Worm (Caenorhabditis elegans) whole organism, L2 larva: ENCODE data around the gene fipr-9.

ENCODE experiments used
- C34F6.9 ChIP-seq: fragments of 150-350 bp; optimal IDR thresholded peaks from 2 replicates; lab custom pipeline; 2014; ENCODE audit warnings: missing biosample characterization, missing genetic modification characterization
- F13H6.1 ChIP-seq: sonication (generic microtip); optimal IDR thresholded peaks from 2 replicates; lab custom pipeline; 2016; ENCODE audit warnings: missing genetic modification characterization, missing compliant biosample characterization
- R02D3.7 ChIP-seq: fragments of 150-350 bp; optimal IDR thresholded peaks from 2 replicates; lab custom pipeline; 2014; ENCODE audit warnings: missing biosample characterization, missing genetic modification characterization
- Y55F3AM.14 ChIP-seq: fragments of 200-800 bp; sonication (Bioruptor generic); optimal IDR thresholded peaks from 2 replicates; lab custom pipeline; 2018; ENCODE audit warnings: mild to moderate bottlenecking, missing genetic modification characterization, missing compliant biosample characterization
- ZK546.5 ChIP-seq: sonication (generic microtip); optimal IDR thresholded peaks from 2 replicates; lab custom pipeline; 2017; ENCODE audit warnings: missing biosample characterization, missing genetic modification characterization
- alr-1 ChIP-seq: fragments of 150-350 bp; optimal IDR thresholded peaks from 2 replicates; lab custom pipeline; 2014; ENCODE audit warnings: missing biosample characterization, missing genetic modification characterization
- ama-1 ChIP-seq: fragments of 150-350 bp; optimal IDR thresholded peaks from 2 replicates; lab custom pipeline; 2018; ENCODE audit warnings: inconsistent platforms
- blmp-1 ChIP-seq: sonication (generic microtip); optimal IDR thresholded peaks from 2 replicates; lab custom pipeline; 2017; ENCODE audit warnings: missing genetic modification characterization, mild to moderate bottlenecking, missing compliant biosample characterization, antibody characterized with exemption, moderate library complexity; ENCODE audit not compliant: insufficient read depth
- ceh-16 ChIP-seq: fragments of 150-350 bp; optimal IDR thresholded peaks from 2 replicates; lab custom pipeline; 2014; ENCODE audit warnings: missing biosample characterization, missing genetic modification characterization
- ceh-82 ChIP-seq: fragments of 150-350 bp; optimal IDR thresholded peaks from 2 replicates; lab custom pipeline; 2014; ENCODE audit warnings: missing biosample characterization, missing genetic modification characterization
- crh-2 ChIP-seq: sonication (generic microtip); optimal IDR thresholded peaks from 2 replicates; lab custom pipeline; 2017; ENCODE audit warnings: missing biosample characterization, missing genetic modification characterization
- dmd-4 ChIP-seq: sonication (generic microtip); optimal IDR thresholded peaks from 2 replicates; lab custom pipeline; 2017; ENCODE audit warnings: missing biosample characterization, missing genetic modification characterization
- egl-27 ChIP-seq: sonication (generic microtip); optimal IDR thresholded peaks from 3 replicates; lab custom pipeline; 2017; ENCODE audit warnings: missing biosample characterization, missing genetic modification reagents, missing genetic modification characterization
- elt-1 ChIP-seq: fragments of 150-350 bp; optimal IDR thresholded peaks from 2 replicates; lab custom pipeline; 2014; ENCODE audit warnings: missing biosample characterization, missing genetic modification characterization
- elt-3 ChIP-seq: sonication (generic microtip); optimal IDR thresholded peaks from 2 replicates; lab custom pipeline; 2017; ENCODE audit warnings: missing biosample characterization, missing genetic modification characterization
- fos-1 ChIP-seq: fragments of 150-350 bp; optimal IDR thresholded peaks from 2 replicates; lab custom pipeline; 2014; ENCODE audit warnings: missing biosample characterization, missing genetic modification characterization
- gmeb-1 ChIP-seq: fragments of 150-350 bp; optimal IDR thresholded peaks from 2 replicates; lab custom pipeline; 2014; ENCODE audit warnings: missing biosample characterization, missing genetic modification characterization
- lin-11 ChIP-seq: fragments of 150-350 bp; sonication (generic microtip); optimal IDR thresholded peaks from 2 replicates; lab custom pipeline; 2014; ENCODE audit warnings: missing biosample characterization, missing genetic modification characterization, inconsistent platforms, mixed read lengths
- lin-13 ChIP-seq: fragments of 150-350 bp; optimal IDR thresholded peaks from 2 replicates; lab custom pipeline; 2014; ENCODE audit warnings: missing biosample characterization, missing genetic modification reagents, missing genetic modification characterization
- lin-39 ChIP-seq: fragments of 150-350 bp; optimal IDR thresholded peaks from 2 replicates; lab custom pipeline; 2014; ENCODE audit warnings: missing biosample characterization, missing genetic modification reagents, missing genetic modification characterization
- lsy-2 ChIP-seq, 2 experiments: fragments of 150-350 bp in 1 of 2; sonication (generic microtip) in 1 of 2; optimal IDR thresholded peaks; 2 replicates each; lab custom pipeline; 2014 to 2017; ENCODE audit warnings: missing biosample characterization in 2 of 2, missing genetic modification characterization in 2 of 2
- mab-5 ChIP-seq: fragments of 150-350 bp; optimal IDR thresholded peaks from 2 replicates; lab custom pipeline; 2014; ENCODE audit warnings: missing biosample characterization, missing genetic modification characterization
- mdl-1 ChIP-seq, 2 experiments: fragments of 150-350 bp in 1 of 2; sonication (generic microtip) in 1 of 2; optimal IDR thresholded peaks; 2 replicates each; lab custom pipeline; 2017; ENCODE audit warnings: missing biosample characterization in 2 of 2, missing genetic modification characterization in 2 of 2
- nhr-10 ChIP-seq: sonication (generic microtip); optimal IDR thresholded peaks from 2 replicates; lab custom pipeline; 2017; ENCODE audit warnings: missing biosample characterization, missing genetic modification characterization
- nhr-11 ChIP-seq: fragments of 150-350 bp; optimal IDR thresholded peaks from 2 replicates; lab custom pipeline; 2014; ENCODE audit warnings: missing biosample characterization, missing genetic modification characterization
- nhr-12 ChIP-seq: fragments of 150-350 bp; optimal IDR thresholded peaks from 2 replicates; lab custom pipeline; 2014; ENCODE audit warnings: missing biosample characterization, missing genetic modification characterization
- nhr-129 ChIP-seq: fragments of 150-350 bp; optimal IDR thresholded peaks from 2 replicates; lab custom pipeline; 2014; ENCODE audit warnings: missing biosample characterization, missing genetic modification characterization
- nhr-237 ChIP-seq: fragments of 150-350 bp; optimal IDR thresholded peaks from 2 replicates; lab custom pipeline; 2014; ENCODE audit warnings: missing biosample characterization, missing genetic modification characterization
- nhr-25 ChIP-seq: fragments of 150-350 bp; sonication (generic microtip); optimal IDR thresholded peaks from 3 replicates; lab custom pipeline; 2014; ENCODE audit warnings: missing biosample characterization, missing genetic modification characterization
- nhr-6 ChIP-seq: fragments of 150-350 bp; optimal IDR thresholded peaks from 2 replicates; lab custom pipeline; 2014; ENCODE audit warnings: missing biosample characterization, missing genetic modification characterization
- nhr-77 ChIP-seq: fragments of 150-350 bp; optimal IDR thresholded peaks from 2 replicates; lab custom pipeline; 2014; ENCODE audit warnings: missing biosample characterization, missing genetic modification characterization
- sem-4 ChIP-seq: fragments of 150-350 bp; optimal IDR thresholded peaks from 2 replicates; lab custom pipeline; 2014; ENCODE audit warnings: missing biosample characterization, missing genetic modification reagents, missing genetic modification characterization
- sma-3 ChIP-seq: sonication (generic microtip); optimal IDR thresholded peaks from 2 replicates; lab custom pipeline; 2016; ENCODE audit warnings: missing genetic modification reagents, missing genetic modification characterization, missing compliant biosample characterization
- sma-9 ChIP-seq, 2 experiments: fragments of 150-350 bp in 1 of 2; sonication (generic microtip) in 1 of 2; optimal IDR thresholded peaks; 2 replicates each; lab custom pipeline; 2014 to 2016; ENCODE audit warnings: missing genetic modification characterization in 2 of 2, mild to moderate bottlenecking in 1 of 2, missing biosample characterization in 1 of 2, missing compliant biosample characterization in 1 of 2, missing genetic modification reagents in 1 of 2, moderate library complexity in 1 of 2
- snpc-4 ChIP-seq: fragments of 150-350 bp; optimal IDR thresholded peaks from 2 replicates; lab custom pipeline; 2014; ENCODE audit warnings: missing biosample characterization, missing genetic modification characterization
- unc-39 ChIP-seq: fragments of 150-350 bp; optimal IDR thresholded peaks from 2 replicates; lab custom pipeline; 2014; ENCODE audit warnings: missing biosample characterization, missing genetic modification characterization
- unc-55 ChIP-seq: fragments of 150-350 bp; sonication (generic microtip); optimal IDR thresholded peaks from 3 replicates; lab custom pipeline; 2014; ENCODE audit warnings: missing biosample characterization, missing genetic modification reagents, missing genetic modification characterization
- unc-62 ChIP-seq: fragments of 150-350 bp; optimal IDR thresholded peaks from 2 replicates; lab custom pipeline; 2014; ENCODE audit warnings: missing biosample characterization, missing genetic modification reagents, missing genetic modification characterization
- zag-1 ChIP-seq: fragments of 150-350 bp; optimal IDR thresholded peaks from 2 replicates; lab custom pipeline; 2014; ENCODE audit warnings: missing biosample characterization, missing genetic modification characterization
- ztf-1 ChIP-seq: fragments of 200-800 bp; sonication (Bioruptor generic); conservative IDR thresholded peaks from 2 replicates; pipeline ENCODE4 v1.3.6; 2022; ENCODE audit warnings: missing genetic modification characterization, missing compliant biosample characterization
- ztf-11 ChIP-seq: sonication (generic microtip); optimal IDR thresholded peaks from 2 replicates; lab custom pipeline; 2017; ENCODE audit warnings: missing biosample characterization, missing genetic modification characterization
- ztf-4 ChIP-seq: fragments of 150-350 bp; optimal IDR thresholded peaks from 2 replicates; lab custom pipeline; 2014; ENCODE audit warnings: missing biosample characterization, missing genetic modification characterization

The fipr-9 gene

DNA sequence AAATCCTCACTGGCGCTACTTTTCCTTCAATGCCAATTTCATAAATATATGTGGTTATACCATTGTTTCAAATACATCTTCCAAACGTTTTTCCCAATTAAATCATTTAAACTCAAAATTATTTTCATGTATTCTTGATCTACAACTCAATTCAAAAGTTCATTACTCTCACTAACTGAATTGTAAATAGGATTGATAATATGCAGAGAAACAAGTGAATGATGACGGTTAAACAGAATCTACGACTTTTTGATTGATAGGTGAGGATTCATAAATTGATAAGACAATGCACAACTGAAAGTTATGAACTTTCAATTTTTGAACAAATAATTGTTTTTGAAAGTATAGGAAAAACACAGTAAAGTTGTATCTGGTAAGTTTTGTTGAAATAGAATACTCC is 30.2 kb upstream of the fipr-9 start:
- no peak for TF ChIP-seq R02D3.7 (tag; lab: Kevin White, UChicago)
- TF ChIP-seq fos-1 (tag; lab: Kevin White, UChicago): peak; percentile 35

DNA sequence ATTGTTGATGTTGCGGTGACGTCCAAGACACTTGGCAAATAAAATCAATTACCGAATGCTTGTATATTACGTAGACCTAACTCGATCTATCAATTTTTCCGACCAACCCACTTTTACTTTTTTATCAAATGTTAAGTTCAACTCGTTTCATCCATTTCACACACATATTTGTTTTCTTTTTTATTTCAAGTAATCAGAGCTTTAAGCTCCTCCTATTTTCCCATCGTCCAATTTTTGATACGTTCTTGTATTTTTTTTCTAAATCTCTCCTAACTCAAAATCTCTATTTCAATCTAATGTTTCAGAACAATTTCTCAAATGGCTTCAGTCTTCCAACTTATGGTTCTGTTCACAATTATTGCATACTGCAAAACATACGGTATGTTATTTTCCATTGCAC is 23.1 kb upstream of the fipr-9 start, which contains the start of gene ZK856.6:
TSS of gene ZK856.6 (plus strand) at position 301 of the 400 bp plus-strand sequence.
- TF ChIP-seq ceh-82 (tag; lab: Kevin White, UChicago) (no peak), R02D3.7 (tag; lab: Kevin White, UChicago) (no peak), fos-1 (tag; lab: Kevin White, UChicago) (no peak), blmp-1 (no peak), F13H6.1 (tag; lab: Kevin White, UChicago) (no peak), ZK546.5 (tag; lab: Kevin White, UChicago) (no peak), elt-3 (tag; lab: Kevin White, UChicago) (no peak), mab-5 (no peak), unc-55 (no peak), ztf-11 (tag; lab: Kevin White, UChicago) (no peak), nhr-237 (tag; lab: Kevin White, UChicago) (no peak), C34F6.9 (tag; lab: Kevin White, UChicago) (no peak), unc-62 (GFP tag; lab: Kevin White, UChicago) (no peak), egl-27 (no peak), nhr-12 (tag; lab: Kevin White, UChicago) (no peak), Y55F3AM.14 (GFP tag; lab: Kevin White, UChicago) (no peak), sem-4 (tag; lab: Kevin White, UChicago) (no peak)

- no peak for TF ChIP-seq R02D3.7 (tag; lab: Kevin White, UChicago)
- no peak for TF ChIP-seq egl-27
- TF ChIP-seq lsy-2 (tag; optimal IDR thresholded peaks at IDR 0.05; lab: Kevin White, UChicago): peak in 1 of 2 experiments; percentile 11
- TF ChIP-seq ceh-82 (tag; lab: Kevin White, UChicago): no peak
- TF ChIP-seq crh-2 (tag; lab: Kevin White, UChicago): peak; percentile 37
- no peak for TF ChIP-seq unc-39 (tag; lab: Kevin White, UChicago)
- no peak for TF ChIP-seq nhr-6
- no peak for TF ChIP-seq dmd-4 (tag; lab: Kevin White, UChicago)
- TF ChIP-seq ztf-1 (GFP tag; lab: Robert Waterston, UW): no peak
- TF ChIP-seq nhr-25 (tag; lab: Kevin White, UChicago): peak; percentile 25
- TF ChIP-seq lin-13 (GFP tag; lab: Kevin White, UChicago): no peak
- TF ChIP-seq sma-3 (GFP tag; lab: Kevin White, UChicago): no peak
- no peak for TF ChIP-seq elt-1 (tag; lab: Kevin White, UChicago)
- TF ChIP-seq nhr-11: no peak
- TF ChIP-seq alr-1: no peak
- no peak for TF ChIP-seq lin-39 (tag; lab: Kevin White, UChicago)
- TF ChIP-seq mdl-1 (tag; optimal IDR thresholded peaks at IDR 0.05; lab: Kevin White, UChicago): no peak
- TF ChIP-seq, all 48 proteins: peak for 3
Observed at ce11 chrV:10201913-10202312, 19.5 kb upstream of the fipr-9 start, which contains the start of gene ZK856.7. ZK856.7 (plus strand) TSS chrV:10202098.

DNA sequence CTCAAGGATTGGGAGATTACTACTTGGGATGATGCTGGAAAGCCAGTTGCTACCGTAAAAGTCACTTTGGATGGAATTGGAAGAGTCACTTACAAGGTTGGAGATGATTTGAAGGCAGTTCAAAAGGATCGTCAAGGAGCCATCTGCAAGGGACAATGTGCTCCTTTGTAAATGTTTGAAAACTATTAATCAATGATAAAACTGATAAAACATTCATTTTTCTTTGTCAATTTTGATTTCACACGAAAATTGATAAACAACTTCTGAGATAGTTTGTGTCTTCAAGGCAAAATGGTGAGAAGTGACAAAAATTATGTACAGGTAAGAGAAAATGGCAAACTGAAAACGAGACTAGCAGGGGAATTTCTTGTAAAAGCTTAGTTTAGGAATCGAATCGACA is 19.1 kb upstream of the fipr-9 start:
- no peak for TF ChIP-seq nhr-11
- no peak for TF ChIP-seq ztf-4 (tag; lab: Kevin White, UChicago)

DNA sequence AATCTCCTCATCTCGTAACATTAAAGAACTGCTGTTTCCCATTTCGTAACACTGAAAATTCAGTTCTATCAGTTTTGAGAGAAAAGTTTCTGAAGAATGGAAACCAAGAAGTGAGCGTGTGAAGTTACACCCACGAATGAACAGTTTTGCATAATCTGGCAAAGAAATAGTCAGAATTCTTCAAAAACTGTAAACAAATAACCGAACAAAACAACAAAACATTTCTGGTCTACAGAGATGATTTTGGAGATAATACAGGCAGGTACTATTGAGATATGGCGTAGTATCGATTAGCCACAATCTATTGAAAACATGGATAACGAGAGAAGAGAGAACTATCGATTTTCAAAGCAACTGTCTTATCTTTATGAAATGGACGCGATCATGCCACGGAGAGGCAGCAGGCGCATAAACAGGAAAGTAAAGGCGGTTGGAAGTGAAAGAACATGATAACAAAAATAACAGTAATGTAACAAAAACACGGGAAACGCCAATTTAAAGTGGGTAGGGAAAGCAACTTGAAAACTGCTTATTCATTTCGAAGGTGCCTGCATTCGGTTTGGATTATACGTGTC is 17.9 kb upstream of the fipr-9 start, which contains the start of gene chpf-1:
TSS of gene chpf-1 (minus strand) at position 51 of the 575 bp plus-strand sequence.
- TF ChIP-seq Y55F3AM.14 (GFP tag; lab: Kevin White, UChicago) (no peak), unc-55 (no peak), ZK546.5 (tag; lab: Kevin White, UChicago) (no peak), ceh-16 (tag; lab: Kevin White, UChicago) (no peak), nhr-10 (tag; lab: Kevin White, UChicago) (no peak), blmp-1 (peak; percentile 59), sma-3 (GFP tag; lab: Kevin White, UChicago) (no peak), F13H6.1 (tag; lab: Kevin White, UChicago) (no peak), fos-1 (tag; lab: Kevin White, UChicago) (peak; percentile 70), nhr-129 (tag; lab: Kevin White, UChicago) (peak; percentile 14), lin-11 (tag; lab: Kevin White, UChicago) (no peak), R02D3.7 (tag; lab: Kevin White, UChicago) (no peak), ama-1 (lab: Kevin White, UChicago) (peak; percentile 17), gmeb-1 (tag; lab: Kevin White, UChicago) (no peak), sma-9 (GFP tag; optimal IDR thresholded peaks at IDR 0.05; lab: Kevin White, UChicago) (peak; percentile 2), sma-9 (tag; optimal IDR thresholded peaks at IDR 0.05; lab: Kevin White, UChicago) (no peak), lsy-2 (tag; optimal IDR thresholded peaks at IDR 0.05; lab: Kevin White, UChicago) (peak in 1 of 2 experiments; percentile 0), nhr-77 (no peak), lin-39 (tag; lab: Kevin White, UChicago) (no peak), zag-1 (tag; lab: Kevin White, UChicago) (no peak), dmd-4 (tag; lab: Kevin White, UChicago) (no peak), elt-3 (tag; lab: Kevin White, UChicago) (no peak), crh-2 (tag; lab: Kevin White, UChicago) (peak; percentile 76), snpc-4 (tag; lab: Kevin White, UChicago) (no peak), ceh-82 (tag; lab: Kevin White, UChicago) (no peak), ztf-4 (tag; lab: Kevin White, UChicago) (no peak), sem-4 (tag; lab: Kevin White, UChicago) (no peak), mab-5 (no peak)
